Worm (Caenorhabditis elegans) whole organism, L3 larva: ENCODE results near the gene let-2.

Experiments used
- R02D3.7 ChIP-seq: fragments of 150-350 bp; optimal IDR thresholded peaks from 2 replicates; lab custom pipeline; 2014; ENCODE audit warnings: missing biosample characterization, missing genetic modification characterization
- ZK546.5 ChIP-seq: sonication (generic microtip); optimal IDR thresholded peaks from 2 replicates; lab custom pipeline; 2017; ENCODE audit warnings: missing biosample characterization, missing genetic modification characterization
- aly-2 ChIP-seq: fragments of 150-350 bp; optimal IDR thresholded peaks from 2 replicates; lab custom pipeline; 2014; ENCODE audit warnings: missing biosample characterization, missing genetic modification characterization
- ama-1 ChIP-seq: fragments of 150-350 bp; optimal IDR thresholded peaks from 2 replicates; lab custom pipeline; 2018
- ceh-28 ChIP-seq: fragments of 150-350 bp; optimal IDR thresholded peaks from 2 replicates; lab custom pipeline; 2014; ENCODE audit warnings: missing biosample characterization, missing genetic modification reagents, missing genetic modification characterization
- daf-12 ChIP-seq: fragments of 150-350 bp; optimal IDR thresholded peaks from 2 replicates; lab custom pipeline; 2014; ENCODE audit warnings: missing biosample characterization, missing genetic modification reagents, missing genetic modification characterization
- egl-5 ChIP-seq: fragments of 150-350 bp; optimal IDR thresholded peaks from 2 replicates; lab custom pipeline; 2017; ENCODE audit warnings: missing biosample characterization, missing genetic modification reagents, missing genetic modification characterization, inconsistent platforms
- elt-1 ChIP-seq: fragments of 150-350 bp; optimal IDR thresholded peaks from 2 replicates; lab custom pipeline; 2014; ENCODE audit warnings: missing biosample characterization, missing genetic modification characterization
- elt-2 ChIP-seq: sonication (generic microtip); optimal IDR thresholded peaks from 2 replicates; lab custom pipeline; 2016; ENCODE audit warnings: missing genetic modification reagents, mild to moderate bottlenecking, missing genetic modification characterization, missing compliant biosample characterization
- elt-3 ChIP-seq, 3 experiments: fragments of 150-350 bp in 1 of 3; sonication (generic microtip) in 2 of 3; optimal IDR thresholded peaks; 2 replicates in 2 of 3; 4 replicates in 1 of 3; lab custom pipeline; 2014 to 2017; ENCODE audit warnings: missing biosample characterization in 3 of 3, missing genetic modification characterization in 3 of 3
- eor-1 ChIP-seq, 2 experiments: fragments of 150-350 bp; optimal IDR thresholded peaks; 2 replicates each; lab custom pipeline; 2014 to 2018; ENCODE audit warnings: missing biosample characterization in 2 of 2, missing genetic modification characterization in 2 of 2
- fkh-10 ChIP-seq: sonication (generic microtip); optimal IDR thresholded peaks from 2 replicates; lab custom pipeline; 2017; ENCODE audit warnings: missing biosample characterization, missing genetic modification reagents, missing genetic modification characterization
- fkh-2 ChIP-seq: fragments of 150-350 bp; optimal IDR thresholded peaks from 2 replicates; lab custom pipeline; 2014; ENCODE audit warnings: missing biosample characterization, missing genetic modification reagents, missing genetic modification characterization
- fos-1 ChIP-seq: fragments of 150-350 bp; optimal IDR thresholded peaks from 2 replicates; lab custom pipeline; 2014; ENCODE audit warnings: missing biosample characterization, missing genetic modification characterization
- hmg-11 ChIP-seq: sonication (generic microtip); optimal IDR thresholded peaks from 2 replicates; lab custom pipeline; 2016; ENCODE audit warnings: missing genetic modification characterization, missing compliant biosample characterization
- jun-1 ChIP-seq: fragments of 150-350 bp; optimal IDR thresholded peaks from 2 replicates; lab custom pipeline; 2014; ENCODE audit warnings: missing biosample characterization, missing genetic modification reagents, missing genetic modification characterization
- lin-15B ChIP-seq: fragments of 150-350 bp; optimal IDR thresholded peaks from 2 replicates; lab custom pipeline; 2014; ENCODE audit warnings: missing biosample characterization, missing genetic modification characterization
- lin-39 ChIP-seq: fragments of 150-350 bp; optimal IDR thresholded peaks from 2 replicates; lab custom pipeline; 2018; ENCODE audit warnings: missing biosample characterization, missing genetic modification reagents, missing genetic modification characterization
- lsy-12 ChIP-seq: sonication (generic microtip); optimal IDR thresholded peaks from 2 replicates; lab custom pipeline; 2016; ENCODE audit warnings: mild to moderate bottlenecking, missing genetic modification characterization, missing compliant biosample characterization
- mdl-1 ChIP-seq: fragments of 150-350 bp; optimal IDR thresholded peaks from 2 replicates; lab custom pipeline; 2014; ENCODE audit warnings: missing biosample characterization, missing genetic modification characterization
- mml-1 ChIP-seq: fragments of 150-350 bp; sonication (generic microtip); optimal IDR thresholded peaks from 3 replicates; lab custom pipeline; 2014; ENCODE audit warnings: missing biosample characterization, missing genetic modification characterization
- nfya-1 ChIP-seq: sonication (generic microtip); optimal IDR thresholded peaks from 2 replicates; lab custom pipeline; 2017; ENCODE audit warnings: missing genetic modification characterization, mild to moderate bottlenecking, missing compliant biosample characterization, antibody characterized with exemption, moderate library complexity; ENCODE audit not compliant: insufficient read depth
- nhr-23 ChIP-seq: fragments of 150-350 bp; optimal IDR thresholded peaks from 2 replicates; lab custom pipeline; 2014; ENCODE audit warnings: missing biosample characterization, missing genetic modification reagents, missing genetic modification characterization
- nhr-25 ChIP-seq: sonication (generic microtip); optimal IDR thresholded peaks from 2 replicates; lab custom pipeline; 2017; ENCODE audit warnings: missing biosample characterization, missing genetic modification characterization
- nhr-43 ChIP-seq: sonication (generic microtip); optimal IDR thresholded peaks from 2 replicates; lab custom pipeline; 2016; ENCODE audit warnings: mild to moderate bottlenecking, missing genetic modification characterization, missing compliant biosample characterization; ENCODE audit not compliant: poor library complexity, severe bottlenecking
- nhr-67 ChIP-seq: fragments of 150-350 bp; optimal IDR thresholded peaks from 2 replicates; lab custom pipeline; 2014; ENCODE audit warnings: missing biosample characterization, missing genetic modification characterization
- nhr-77 ChIP-seq: fragments of 150-350 bp; optimal IDR thresholded peaks from 2 replicates; lab custom pipeline; 2014; ENCODE audit warnings: missing biosample characterization, missing genetic modification characterization
- pha-4 ChIP-seq: fragments of 150-350 bp; optimal IDR thresholded peaks from 2 replicates; lab custom pipeline; 2014; ENCODE audit warnings: missing biosample characterization, missing genetic modification reagents, missing genetic modification characterization
- sea-2 ChIP-seq: fragments of 150-350 bp; sonication (generic microtip); optimal IDR thresholded peaks from 4 replicates; lab custom pipeline; 2014; ENCODE audit warnings: missing biosample characterization, missing genetic modification reagents, missing genetic modification characterization
- skn-1 ChIP-seq: fragments of 150-350 bp; optimal IDR thresholded peaks from 2 replicates; lab custom pipeline; 2014; ENCODE audit warnings: missing biosample characterization, missing genetic modification characterization
- snpc-4 ChIP-seq: fragments of 150-350 bp; optimal IDR thresholded peaks from 2 replicates; lab custom pipeline; 2014; ENCODE audit warnings: missing biosample characterization, missing genetic modification characterization
- tbx-2 ChIP-seq: sonication (generic microtip); optimal IDR thresholded peaks from 2 replicates; lab custom pipeline; 2016; ENCODE audit warnings: mild to moderate bottlenecking, missing genetic modification characterization, missing compliant biosample characterization
- unc-39 ChIP-seq: sonication (generic microtip); optimal IDR thresholded peaks from 4 replicates; lab custom pipeline; 2017; ENCODE audit warnings: missing biosample characterization, missing genetic modification characterization
- unc-62 ChIP-seq: fragments of 150-350 bp; sonication (generic microtip); optimal IDR thresholded peaks from 4 replicates; lab custom pipeline; 2014; ENCODE audit warnings: missing biosample characterization, missing genetic modification reagents, missing genetic modification characterization
- ztf-11 ChIP-seq: fragments of 150-350 bp; optimal IDR thresholded peaks from 2 replicates; lab custom pipeline; 2014; ENCODE audit warnings: missing biosample characterization, missing genetic modification characterization

Gene let-2

ce11 chrX:16377903-16378302 is 11.2 kb downstream of the let-2 start (continued):
- TF ChIP-seq ZK546.5 (tag; lab: Kevin White, UChicago) (no peak), lin-39 (tag; lab: Kevin White, UChicago) (no peak), ztf-11 (tag; lab: Kevin White, UChicago) (no peak), ceh-28 (tag; lab: Kevin White, UChicago) (peak; percentile 33), elt-3 (tag; optimal IDR thresholded peaks at IDR 0.05; lab: Kevin White, UChicago) (peak in 2 of 3 experiments; percentile 65 to 79)

ce11 chrX:16375807-16376638 is 13.1 kb downstream of the let-2 start, which contains the start of gene sur-7:
Gene sur-7, plus strand, starts transcription at chrX:16376588.
- no peak for TF ChIP-seq nhr-43 (tag; lab: Kevin White, UChicago)
- TF ChIP-seq nhr-25 (tag; lab: Kevin White, UChicago) = no peak
- TF ChIP-seq mdl-1 (tag; lab: Kevin White, UChicago) = no peak
- no peak for TF ChIP-seq ceh-28 (tag; lab: Kevin White, UChicago)
- TF ChIP-seq mml-1 (tag; lab: Kevin White, UChicago) = no peak
- TF ChIP-seq snpc-4 (tag; lab: Kevin White, UChicago) = peak; percentile 19
- peak; percentile 87 for TF ChIP-seq fkh-10
- TF ChIP-seq hmg-11 (tag; lab: Kevin White, UChicago) = peak; percentile 3
- peak; percentile 24 for TF ChIP-seq nfya-1 (tag; lab: Kevin White, UChicago)
- no peak for TF ChIP-seq egl-5 (tag; lab: Kevin White, UChicago)
- TF ChIP-seq lsy-12 (tag; lab: Kevin White, UChicago) = no peak
- no peak for TF ChIP-seq daf-12
- TF ChIP-seq unc-62 (GFP tag; lab: Kevin White, UChicago) = no peak
- no peak for TF ChIP-seq fos-1 (tag; lab: Kevin White, UChicago)
- no peak for TF ChIP-seq fkh-2
- TF ChIP-seq elt-2 (tag; lab: Kevin White, UChicago) = peak; percentile 73
- TF ChIP-seq nhr-77 (tag; lab: Kevin White, UChicago) = no peak

ce11 chrX:16369454-16369853 is 19.7 kb downstream of the let-2 start:
- TF ChIP-seq egl-5 (tag; lab: Kevin White, UChicago) = no peak
- no peak for TF ChIP-seq snpc-4 (tag; lab: Kevin White, UChicago)
- TF ChIP-seq nhr-77 (tag; lab: Kevin White, UChicago) = no peak
- no peak for TF ChIP-seq skn-1 (tag; lab: Kevin White, UChicago)
- no peak for TF ChIP-seq ZK546.5 (tag; lab: Kevin White, UChicago)
- TF ChIP-seq mml-1 (tag; lab: Kevin White, UChicago) = no peak

- TF ChIP-seq nfya-1 (tag; lab: Kevin White, UChicago) = no peak
- TF ChIP-seq mml-1 (tag; lab: Kevin White, UChicago) = no peak
- no peak for TF ChIP-seq nhr-25 (tag; lab: Kevin White, UChicago)
- TF ChIP-seq tbx-2 (tag; lab: Kevin White, UChicago) = no peak
- TF ChIP-seq fkh-10 = peak; percentile 65
- TF ChIP-seq sea-2 (GFP tag; lab: Kevin White, UChicago) = no peak
Observed at ce11 chrX:16368969-16369368, 20.2 kb downstream of the let-2 start.

- no peak for TF ChIP-seq mdl-1 (tag; lab: Kevin White, UChicago)
- peak; percentile 32 for TF ChIP-seq fkh-10
Observed at ce11 chrX:16366993-16367392, 22.1 kb downstream of the let-2 start, which contains the start of gene ace-1. Gene ace-1, plus strand, starts transcription at chrX:16367293.

ce11 chrX:16366508-16366907 is 22.6 kb downstream of the let-2 start:
- TF ChIP-seq sea-2 (GFP tag; lab: Kevin White, UChicago) (no peak), fkh-10 (peak; percentile 75)

- TF ChIP-seq eor-1 (tag; optimal IDR thresholded peaks at IDR 0.05; lab: Kevin White, UChicago) (no peak), ztf-11 (tag; lab: Kevin White, UChicago) (no peak), fkh-10 (peak; percentile 63), elt-1 (tag; lab: Kevin White, UChicago) (no peak), lin-15B (tag; lab: Kevin White, UChicago) (no peak), egl-5 (tag; lab: Kevin White, UChicago) (no peak), unc-39 (tag; lab: Kevin White, UChicago) (no peak), nhr-77 (tag; lab: Kevin White, UChicago) (no peak), ama-1 (lab: Kevin White, UChicago) (no peak), mdl-1 (tag; lab: Kevin White, UChicago) (no peak), aly-2 (tag; lab: Kevin White, UChicago) (no peak), lin-39 (tag; lab: Kevin White, UChicago) (peak; percentile 24), nhr-25 (tag; lab: Kevin White, UChicago) (no peak), sea-2 (GFP tag; lab: Kevin White, UChicago) (no peak), elt-2 (tag; lab: Kevin White, UChicago) (no peak), R02D3.7 (tag; lab: Kevin White, UChicago) (no peak), hmg-11 (tag; lab: Kevin White, UChicago) (no peak), pha-4 (tag; lab: Kevin White, UChicago) (no peak), nhr-23 (tag; lab: Kevin White, UChicago) (no peak), jun-1 (tag; lab: Kevin White, UChicago) (no peak), ZK546.5 (tag; lab: Kevin White, UChicago) (no peak), nfya-1 (tag; lab: Kevin White, UChicago) (peak; percentile 22), tbx-2 (tag; lab: Kevin White, UChicago) (no peak), nhr-67 (no peak)
Observed at ce11 chrX:16363637-16364036, 25.5 kb downstream of the let-2 start.
